Worm (Caenorhabditis elegans) whole organism, L3 larva: ENCODE measurements around the gene tat-3.

ENCODE experiments used
- R02D3.7 ChIP-seq: fragments of 150-350 bp; optimal IDR thresholded peaks from 2 replicates; lab custom pipeline; 2014; ENCODE audit warnings: missing biosample characterization, missing genetic modification characterization
- ZK546.5 ChIP-seq: sonication (generic microtip); optimal IDR thresholded peaks from 2 replicates; lab custom pipeline; 2017; ENCODE audit warnings: missing biosample characterization, missing genetic modification characterization
- ama-1 ChIP-seq: fragments of 150-350 bp; optimal IDR thresholded peaks from 2 replicates; lab custom pipeline; 2018
- egl-27 ChIP-seq: sonication (generic microtip); optimal IDR thresholded peaks from 4 replicates; lab custom pipeline; 2017; ENCODE audit warnings: missing biosample characterization, missing genetic modification reagents, missing genetic modification characterization
- nhr-11 ChIP-seq: fragments of 150-350 bp; optimal IDR thresholded peaks from 2 replicates; lab custom pipeline; 2014; ENCODE audit warnings: missing biosample characterization, missing genetic modification characterization
- nhr-23 ChIP-seq: fragments of 150-350 bp; optimal IDR thresholded peaks from 2 replicates; lab custom pipeline; 2014; ENCODE audit warnings: missing biosample characterization, missing genetic modification reagents, missing genetic modification characterization
- nhr-25 ChIP-seq: sonication (generic microtip); optimal IDR thresholded peaks from 2 replicates; lab custom pipeline; 2017; ENCODE audit warnings: missing biosample characterization, missing genetic modification characterization
- nhr-76 ChIP-seq: fragments of 150-350 bp; sonication (generic microtip); optimal IDR thresholded peaks from 5 replicates; lab custom pipeline; 2014; ENCODE audit warnings: missing biosample characterization, missing genetic modification characterization
- nhr-77 ChIP-seq: fragments of 150-350 bp; optimal IDR thresholded peaks from 2 replicates; lab custom pipeline; 2014; ENCODE audit warnings: missing biosample characterization, missing genetic modification characterization
- snpc-4 ChIP-seq: fragments of 150-350 bp; optimal IDR thresholded peaks from 2 replicates; lab custom pipeline; 2014; ENCODE audit warnings: missing biosample characterization, missing genetic modification characterization
- zag-1 ChIP-seq: fragments of 150-350 bp; optimal IDR thresholded peaks from 2 replicates; lab custom pipeline; 2014; ENCODE audit warnings: missing biosample characterization, missing genetic modification characterization
- ztf-4 ChIP-seq: fragments of 150-350 bp; optimal IDR thresholded peaks from 2 replicates; lab custom pipeline; 2014; ENCODE audit warnings: missing biosample characterization, missing genetic modification characterization

ce11 chrIII:10730510-10730909 lies at the start of gene tat-3:
- TF ChIP-seq ZK546.5 (tag; lab: Kevin White, UChicago) (no peak), nhr-77 (tag; lab: Kevin White, UChicago) (no peak), R02D3.7 (tag; lab: Kevin White, UChicago) (no peak), zag-1 (tag; lab: Kevin White, UChicago) (no peak), ztf-4 (tag; lab: Kevin White, UChicago) (no peak), nhr-25 (tag; lab: Kevin White, UChicago) (no peak), egl-27 (tag; lab: Kevin White, UChicago) (no peak), snpc-4 (tag; lab: Kevin White, UChicago) (no peak), ama-1 (lab: Kevin White, UChicago) (no peak), nhr-76 (tag; lab: Kevin White, UChicago) (no peak), nhr-11 (tag; lab: Kevin White, UChicago) (no peak), nhr-23 (tag; lab: Kevin White, UChicago) (no peak)
